Worm (Caenorhabditis elegans): ENCODE measurements around the gene W09D10.4.

Gene W09D10.4

ce11 chrIII:10733300-10733699 is 17.3 kb upstream of the W09D10.4 start:
- no peak for TF ChIP-seq pax-1 (tag; optimal IDR thresholded peaks at IDR 0.05)
- no peak for TF ChIP-seq dmd-4 (tag; optimal IDR thresholded peaks at IDR 0.05; ENCODE audit: borderline replicate concordance)
- TF ChIP-seq odd-2 (tag; optimal IDR thresholded peaks at IDR 0.05), result no peak
- no peak for TF ChIP-seq eyg-1 (tag; optimal IDR thresholded peaks at IDR 0.05)
- TF ChIP-seq pag-3 (tag; optimal IDR thresholded peaks at IDR 0.05; ENCODE audit: borderline replicate concordance), result no peak
- no peak for TF ChIP-seq ceh-19 (GFP tag; optimal IDR thresholded peaks at IDR 0.05)
- TF ChIP-seq unc-55 (GFP tag; optimal IDR thresholded peaks at IDR 0.05), result no peak
- no peak for TF ChIP-seq ref-2 (tag; optimal IDR thresholded peaks at IDR 0.05)
- TF ChIP-seq T23F11.4 (GFP tag; optimal IDR thresholded peaks at IDR 0.05), result no peak
- no peak for TF ChIP-seq pha-2 (tag; optimal IDR thresholded peaks at IDR 0.05)

DNA sequence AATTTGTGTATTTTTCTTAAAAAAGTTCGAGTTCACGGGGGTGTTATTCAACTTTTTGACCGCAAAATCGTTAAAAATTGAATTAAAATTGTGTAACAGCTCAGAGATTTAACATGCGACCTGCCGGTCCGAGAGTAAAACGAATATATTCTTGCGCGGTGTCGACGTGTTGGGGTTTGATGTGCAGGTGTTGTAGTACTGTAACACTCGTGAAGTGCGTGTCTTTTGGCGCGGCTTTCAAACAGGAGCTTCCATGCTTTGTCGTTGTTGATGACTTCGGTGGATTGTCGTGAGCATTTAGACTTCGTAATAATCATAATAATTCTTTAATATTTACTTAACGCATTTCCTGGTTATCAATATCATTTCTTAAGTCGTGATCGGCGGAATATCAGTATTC is 14.5 kb upstream of the W09D10.4 start, which contains the start of gene tat-3:
Gene tat-3 (minus strand): TSS at position 196 of the 400 bp plus-strand sequence.
- TF ChIP-seq pag-3 (tag; optimal IDR thresholded peaks at IDR 0.05; ENCODE audit: borderline replicate concordance) (no peak), nhr-11 (tag; optimal IDR thresholded peaks at IDR 0.05) (no peak), ceh-22 (tag; optimal IDR thresholded peaks at IDR 0.05) (no peak), ref-2 (tag; optimal IDR thresholded peaks at IDR 0.05) (no peak), ceh-34 (tag; optimal IDR thresholded peaks at IDR 0.05) (no peak), ceh-6 (GFP tag; optimal IDR thresholded peaks at IDR 0.05) (no peak), unc-55 (GFP tag; optimal IDR thresholded peaks at IDR 0.05) (no peak), ceh-24 (tag; optimal IDR thresholded peaks at IDR 0.05) (no peak), ceh-48 (tag; optimal IDR thresholded peaks at IDR 0.05) (no peak), ceh-30 (tag; optimal IDR thresholded peaks at IDR 0.05) (no peak), dmd-4 (tag; optimal IDR thresholded peaks at IDR 0.05; ENCODE audit: borderline replicate concordance) (no peak), ceh-45 (GFP tag; IDR thresholded peaks at IDR 0.05) (no peak), ceh-9 (tag; optimal IDR thresholded peaks at IDR 0.05) (no peak), K09A11.1 (tag; optimal IDR thresholded peaks at IDR 0.05; ENCODE audit: insufficient read depth) (no peak), madf-2 (tag; optimal IDR thresholded peaks at IDR 0.05) (no peak), fax-1 (tag; optimal IDR thresholded peaks at IDR 0.05) (no peak), F13H6.1 (tag; optimal IDR thresholded peaks at IDR 0.05) (no peak), nfya-1 (tag; optimal IDR thresholded peaks at IDR 0.05) (no peak), ceh-2 (tag; optimal IDR thresholded peaks at IDR 0.05) (no peak), sox-4 (tag; optimal IDR thresholded peaks at IDR 0.05) (no peak)

DNA sequence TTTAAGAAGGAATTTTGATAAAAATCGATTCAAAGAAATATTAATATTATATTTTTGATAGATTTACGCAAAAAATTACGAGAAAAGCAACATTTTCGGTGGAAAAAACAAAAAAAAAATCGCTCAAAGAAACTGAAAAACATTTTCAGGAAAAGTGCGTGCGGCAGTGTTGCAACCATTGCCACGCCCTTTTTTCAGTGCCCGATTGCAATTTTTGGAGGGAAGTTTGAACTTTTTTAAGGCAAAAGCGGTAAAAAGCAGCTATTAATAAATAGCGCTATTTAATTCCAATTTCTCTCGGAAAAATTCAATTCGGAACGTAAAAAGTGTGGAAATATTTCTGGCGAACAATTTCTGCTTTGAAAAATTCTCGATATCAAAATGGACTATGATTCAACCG is 5.1 kb upstream of the W09D10.4 start:
- TF ChIP-seq lim-6 (tag; optimal IDR thresholded peaks at IDR 0.05) (no peak), unc-42 (tag; optimal IDR thresholded peaks at IDR 0.05) (no peak), ets-4 (tag; optimal IDR thresholded peaks at IDR 0.05) (no peak), gmeb-2 (tag; optimal IDR thresholded peaks at IDR 0.05) (no peak), unc-55 (GFP tag; optimal IDR thresholded peaks at IDR 0.05) (no peak), ceh-14 (tag; optimal IDR thresholded peaks at IDR 0.05) (no peak), ceh-22 (tag; optimal IDR thresholded peaks at IDR 0.05) (no peak), pat-9 (tag; optimal IDR thresholded peaks at IDR 0.05) (no peak), ztf-16 (tag; optimal IDR thresholded peaks at IDR 0.05) (no peak), elt-4 (tag; optimal IDR thresholded peaks at IDR 0.05) (no peak), che-1 (tag; optimal IDR thresholded peaks at IDR 0.05) (no peak), hlh-13 (GFP tag; optimal IDR thresholded peaks at IDR 0.05) (no peak), ceh-18 (tag; optimal IDR thresholded peaks at IDR 0.05) (no peak), ceh-24 (tag; optimal IDR thresholded peaks at IDR 0.05) (no peak), dmd-4 (tag; optimal IDR thresholded peaks at IDR 0.05; ENCODE audit: borderline replicate concordance) (no peak)

DNA sequence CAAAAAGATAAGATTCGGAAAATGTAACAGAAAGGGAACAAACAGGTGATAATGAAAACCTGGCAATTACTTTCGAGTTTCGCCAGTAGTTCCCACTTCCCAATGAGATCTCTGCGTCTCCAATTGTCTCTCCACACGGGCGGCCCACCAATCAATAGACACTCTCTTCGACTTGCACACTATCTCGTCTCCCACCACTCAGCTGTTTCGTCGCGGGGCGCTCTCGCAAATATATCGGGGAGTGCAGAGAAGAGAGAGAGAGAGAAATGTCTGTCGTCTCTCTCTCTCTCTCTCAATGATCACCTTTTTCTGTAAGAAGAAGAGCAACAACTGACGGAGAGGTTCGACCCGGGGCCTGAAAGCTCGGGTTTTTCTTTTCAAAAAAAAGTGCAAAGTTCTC is 4.2 kb upstream of the W09D10.4 start:
- TF ChIP-seq npax-4 (tag; optimal IDR thresholded peaks at IDR 0.05) (no peak), ceh-45 (GFP tag; IDR thresholded peaks at IDR 0.05) (no peak), hlh-13 (GFP tag; optimal IDR thresholded peaks at IDR 0.05) (no peak), pqm-1 (tag; optimal IDR thresholded peaks at IDR 0.05) (no peak), ceh-24 (tag; optimal IDR thresholded peaks at IDR 0.05) (no peak), che-1 (tag; optimal IDR thresholded peaks at IDR 0.05) (no peak), pha-4 (tag; optimal IDR thresholded peaks at IDR 0.05) (no peak), ceh-18 (tag; optimal IDR thresholded peaks at IDR 0.05) (peak; percentile 68), ceh-9 (tag; optimal IDR thresholded peaks at IDR 0.05) (no peak), F13H6.1 (tag; optimal IDR thresholded peaks at IDR 0.05) (peak; percentile 32), elt-2 (tag; optimal IDR thresholded peaks at IDR 0.05) (peak; percentile 41), sdc-2 (tag; optimal IDR thresholded peaks at IDR 0.05) (no peak), ahr-1 (tag; optimal IDR thresholded peaks at IDR 0.05) (no peak), eyg-1 (tag; optimal IDR thresholded peaks at IDR 0.05) (no peak), ceh-6 (GFP tag; optimal IDR thresholded peaks at IDR 0.05) (no peak), hlh-30 (tag; optimal IDR thresholded peaks at IDR 0.05; ENCODE audit: insufficient read depth) (peak; percentile 82), T23F11.4 (GFP tag; optimal IDR thresholded peaks at IDR 0.05) (no peak), Y22D7AL.16 (tag; optimal IDR thresholded peaks at IDR 0.05) (no peak), odd-2 (tag; optimal IDR thresholded peaks at IDR 0.05) (no peak), pha-2 (tag; optimal IDR thresholded peaks at IDR 0.05) (no peak), gmeb-2 (tag; optimal IDR thresholded peaks at IDR 0.05) (no peak), ceh-31 (tag; optimal IDR thresholded peaks at IDR 0.05) (peak; percentile 85), K09A11.1 (tag; optimal IDR thresholded peaks at IDR 0.05; ENCODE audit: insufficient read depth) (peak; percentile 29), nhr-11 (tag; optimal IDR thresholded peaks at IDR 0.05) (no peak)
